Fruit fly (Drosophila melanogaster) whole organism, prepupa: ENCODE measurements around the gene CG9312.

Experiments used
- Blimp-1 ChIP-seq: fragments of 200-800 bp; sonication (Bioruptor generic); optimal IDR thresholded peaks from 3 replicates; lab custom pipeline; 2017; ENCODE audit warnings: missing biosample characterization, missing genetic modification characterization, mild to moderate bottlenecking, moderate library complexity, missing genetic modification reagents
- CG10631 ChIP-seq: fragments of 200-800 bp; sonication (Bioruptor generic); optimal IDR thresholded peaks from 2 replicates; lab custom pipeline; 2016; ENCODE audit warnings: missing biosample characterization, missing genetic modification characterization
- CG10669 ChIP-seq: fragments of 200-800 bp; sonication (Bioruptor generic); optimal IDR thresholded peaks from 3 replicates; lab custom pipeline; 2018; ENCODE audit warnings: missing biosample characterization, mild to moderate bottlenecking, missing genetic modification characterization, moderate library complexity
- CG11762 ChIP-seq: fragments of 200-800 bp; sonication (Bioruptor generic); optimal IDR thresholded peaks from 3 replicates; lab custom pipeline; 2016; ENCODE audit warnings: missing biosample characterization, missing genetic modification characterization; ENCODE audit not compliant: insufficient read depth
- CG11902 ChIP-seq: fragments of 200-800 bp; sonication (Bioruptor generic); optimal IDR thresholded peaks from 3 replicates; lab custom pipeline; 2016; ENCODE audit warnings: missing biosample characterization, missing genetic modification characterization
- CG15336 ChIP-seq: fragments of 200-800 bp; sonication (Bioruptor generic); IDR thresholded peaks from 2 replicates; pipeline ENCODE4 v1.3.6; 2022; ENCODE audit warnings: missing biosample characterization, missing genetic modification characterization
- CG16779 ChIP-seq: fragments of 200-800 bp; sonication (Bioruptor generic); optimal IDR thresholded peaks from 3 replicates; lab custom pipeline; 2017; ENCODE audit warnings: missing biosample characterization, mild to moderate bottlenecking, missing genetic modification characterization
- CG3032 ChIP-seq: fragments of 200-800 bp; optimal IDR thresholded peaks from 2 replicates; lab custom pipeline; 2019; ENCODE audit warnings: missing biosample characterization, mild to moderate bottlenecking, missing genetic modification characterization, moderate library complexity
- CG31627 ChIP-seq: fragments of 200-800 bp; sonication (Bioruptor generic); optimal IDR thresholded peaks from 3 replicates; lab custom pipeline; 2016; ENCODE audit warnings: missing biosample characterization, missing genetic modification characterization
- CG32006 ChIP-seq: fragments of 200-800 bp; sonication (Bioruptor generic); optimal IDR thresholded peaks from 3 replicates; lab custom pipeline; 2017; ENCODE audit warnings: missing biosample characterization, mild to moderate bottlenecking, missing genetic modification characterization
- CG3919 ChIP-seq: fragments of 200-800 bp; sonication (Bioruptor generic); optimal IDR thresholded peaks from 3 replicates; lab custom pipeline; 2016; ENCODE audit warnings: missing biosample characterization, missing genetic modification characterization
- CG4318 ChIP-seq: fragments of 200-800 bp; sonication (Bioruptor generic); optimal IDR thresholded peaks from 3 replicates; lab custom pipeline; 2017; ENCODE audit warnings: missing biosample characterization, mild to moderate bottlenecking, missing genetic modification characterization
- CG6163 ChIP-seq: fragments of 200-800 bp; sonication (Bioruptor generic); IDR thresholded peaks from 3 replicates; pipeline ENCODE4 v1.3.6; 2022; ENCODE audit warnings: missing biosample characterization, missing genetic modification characterization
- CG6276 ChIP-seq: fragments of 200-800 bp; sonication (Bioruptor generic); optimal IDR thresholded peaks from 2 replicates; lab custom pipeline; 2017; ENCODE audit warnings: missing biosample characterization, mild to moderate bottlenecking, missing genetic modification characterization
- CG6808 ChIP-seq: fragments of 200-800 bp; sonication (Bioruptor generic); optimal IDR thresholded peaks from 3 replicates; lab custom pipeline; 2017; ENCODE audit warnings: missing biosample characterization, missing genetic modification characterization, mild to moderate bottlenecking, moderate library complexity, missing genetic modification reagents
- CG6854 ChIP-seq: fragments of 200-800 bp; sonication (Bioruptor generic); optimal IDR thresholded peaks from 2 replicates; lab custom pipeline; 2017; ENCODE audit warnings: missing biosample characterization, mild to moderate bottlenecking, missing genetic modification characterization
- CG7368 ChIP-seq: fragments of 200-800 bp; sonication (Bioruptor generic); optimal IDR thresholded peaks from 3 replicates; lab custom pipeline; 2016; ENCODE audit warnings: missing biosample characterization, missing genetic modification characterization
- CG8119 ChIP-seq: fragments of 200-800 bp; sonication (Bioruptor generic); IDR thresholded peaks from 3 replicates; pipeline ENCODE4 v1.3.6; 2022; ENCODE audit warnings: missing biosample characterization, missing genetic modification characterization
- CG8319 ChIP-seq: fragments of 200-800 bp; sonication (Bioruptor generic); optimal IDR thresholded peaks from 3 replicates; lab custom pipeline; 2016; ENCODE audit warnings: missing biosample characterization, missing genetic modification characterization
- CG8632 ChIP-seq: fragments of 200-800 bp; sonication (Bioruptor generic); optimal IDR thresholded peaks from 3 replicates; lab custom pipeline; 2016; ENCODE audit warnings: missing biosample characterization, missing genetic modification characterization
- CG9139 ChIP-seq: fragments of 200-800 bp; sonication (Bioruptor generic); optimal IDR thresholded peaks from 3 replicates; lab custom pipeline; 2017; ENCODE audit warnings: missing biosample characterization, mild to moderate bottlenecking, missing genetic modification characterization
- Eip75B ChIP-seq: fragments of 200-800 bp; sonication (Bioruptor generic); optimal IDR thresholded peaks from 3 replicates; lab custom pipeline; 2016; ENCODE audit warnings: missing biosample characterization, missing genetic modification characterization
- Eip78C ChIP-seq: fragments of 200-800 bp; sonication (Bioruptor generic); peaks from one replicate; lab custom pipeline; 2016; ENCODE audit warnings: missing biosample characterization, missing genetic modification characterization
- Eip93F ChIP-seq: fragments of 200-800 bp; sonication (Bioruptor generic); optimal IDR thresholded peaks from 2 replicates; lab custom pipeline; 2016; ENCODE audit warnings: missing biosample characterization, mild to moderate bottlenecking, missing genetic modification characterization
- Ets21C ChIP-seq: fragments of 200-800 bp; sonication (Bioruptor generic); optimal IDR thresholded peaks from 3 replicates; lab custom pipeline; 2016; ENCODE audit warnings: missing biosample characterization, missing genetic modification characterization
- Ets96B ChIP-seq: fragments of 200-800 bp; optimal IDR thresholded peaks from 2 replicates; lab custom pipeline; 2019; ENCODE audit warnings: missing biosample characterization, mild to moderate bottlenecking, missing genetic modification characterization, moderate library complexity
- Gug ChIP-seq: fragments of 200-800 bp; sonication (Bioruptor generic); IDR thresholded peaks from 2 replicates; pipeline ENCODE4 v1.3.6; 2022; ENCODE audit warnings: missing biosample characterization, missing genetic modification characterization
- Hr38 ChIP-seq: sonication (Bioruptor generic); optimal IDR thresholded peaks from 2 replicates; lab custom pipeline; 2016; ENCODE audit warnings: missing biosample characterization, missing genetic modification characterization
- Lpt ChIP-seq: fragments of 200-800 bp; sonication (Bioruptor generic); optimal IDR thresholded peaks from 3 replicates; lab custom pipeline; 2016; ENCODE audit warnings: missing biosample characterization, missing genetic modification characterization
- Met ChIP-seq: fragments of 200-800 bp; sonication (Bioruptor generic); optimal IDR thresholded peaks from 3 replicates; lab custom pipeline; 2016; ENCODE audit warnings: missing biosample characterization, missing genetic modification characterization
- OdsH ChIP-seq: fragments of 200-800 bp; sonication (Bioruptor generic); optimal IDR thresholded peaks from 3 replicates; lab custom pipeline; 2016; ENCODE audit warnings: missing biosample characterization, missing genetic modification characterization
- Smox ChIP-seq: fragments of 200-800 bp; sonication (Bioruptor generic); optimal IDR thresholded peaks from 3 replicates; lab custom pipeline; 2016; ENCODE audit warnings: missing biosample characterization, missing genetic modification characterization
- Sox102F ChIP-seq: fragments of 200-800 bp; sonication (Bioruptor generic); optimal IDR thresholded peaks from 2 replicates; lab custom pipeline; 2016; ENCODE audit warnings: missing biosample characterization, mild to moderate bottlenecking, missing genetic modification characterization
- Sox14 ChIP-seq: fragments of 200-800 bp; sonication (Bioruptor generic); optimal IDR thresholded peaks from 3 replicates; lab custom pipeline; 2016; ENCODE audit warnings: missing biosample characterization, missing genetic modification characterization
- Sox15 ChIP-seq: fragments of 200-800 bp; sonication (Bioruptor generic); optimal IDR thresholded peaks from 3 replicates; lab custom pipeline; 2016; ENCODE audit warnings: missing biosample characterization, missing genetic modification characterization
- achi ChIP-seq: fragments of 200-800 bp; sonication (Bioruptor generic); optimal IDR thresholded peaks from 3 replicates; lab custom pipeline; 2016; ENCODE audit warnings: missing biosample characterization, missing genetic modification characterization
- cyc ChIP-seq: fragments of 200-800 bp; sonication (Bioruptor generic); optimal IDR thresholded peaks from 3 replicates; lab custom pipeline; 2016; ENCODE audit warnings: missing biosample characterization, missing genetic modification characterization
- dac ChIP-seq: fragments of 200-800 bp; sonication (Bioruptor generic); optimal IDR thresholded peaks from 2 replicates; lab custom pipeline; 2017; ENCODE audit warnings: missing biosample characterization, mild to moderate bottlenecking, missing genetic modification characterization
- dsx ChIP-seq: fragments of 200-800 bp; optimal IDR thresholded peaks from 3 replicates; lab custom pipeline; 2019; ENCODE audit warnings: missing biosample characterization, mild to moderate bottlenecking, missing genetic modification characterization, moderate library complexity; ENCODE audit not compliant: poor library complexity, severe bottlenecking
- eg ChIP-seq: fragments of 200-800 bp; sonication (Bioruptor generic); IDR thresholded peaks from 3 replicates; pipeline ENCODE4 v1.3.6; 2022; ENCODE audit warnings: missing biosample characterization, missing genetic modification characterization
- esn ChIP-seq: fragments of 200-800 bp; sonication (Bioruptor generic); optimal IDR thresholded peaks from 2 replicates; lab custom pipeline; 2016; ENCODE audit warnings: missing biosample characterization, mild to moderate bottlenecking, missing genetic modification characterization, moderate library complexity
- fd59A ChIP-seq: fragments of 200-800 bp; sonication (Bioruptor generic); optimal IDR thresholded peaks from 2 replicates; lab custom pipeline; 2017; ENCODE audit warnings: missing biosample characterization, mild to moderate bottlenecking, missing genetic modification characterization, missing genetic modification reagents
- fd85E ChIP-seq: fragments of 200-800 bp; sonication (Bioruptor generic); optimal IDR thresholded peaks from 3 replicates; lab custom pipeline; 2016; ENCODE audit warnings: missing biosample characterization, missing genetic modification characterization
- fkh ChIP-seq: fragments of 200-800 bp; sonication (Bioruptor generic); optimal IDR thresholded peaks from 3 replicates; lab custom pipeline; 2017; ENCODE audit warnings: missing biosample characterization, mild to moderate bottlenecking, missing genetic modification characterization, moderate library complexity
- lz ChIP-seq: fragments of 200-800 bp; sonication (Bioruptor generic); optimal IDR thresholded peaks from 3 replicates; lab custom pipeline; 2016; ENCODE audit warnings: missing biosample characterization, missing genetic modification characterization
- net ChIP-seq: fragments of 200-800 bp; sonication (Bioruptor generic); optimal IDR thresholded peaks from 3 replicates; lab custom pipeline; 2016; ENCODE audit warnings: missing biosample characterization, missing genetic modification characterization
- pdm3 ChIP-seq: fragments of 200-800 bp; sonication (Bioruptor generic); optimal IDR thresholded peaks from 3 replicates; lab custom pipeline; 2016; ENCODE audit warnings: missing biosample characterization, missing genetic modification characterization
- salr ChIP-seq, 2 experiments: fragments of 200-800 bp; sonication (Bioruptor generic); optimal IDR thresholded peaks; 3 replicates each; lab custom pipeline; 2016 to 2018; ENCODE audit warnings: missing biosample characterization in 2 of 2, missing genetic modification characterization in 2 of 2, mild to moderate bottlenecking in 1 of 2
- spab ChIP-seq: fragments of 200-800 bp; sonication (Bioruptor generic); optimal IDR thresholded peaks from 2 replicates; lab custom pipeline; 2017; ENCODE audit warnings: missing biosample characterization, mild to moderate bottlenecking, missing genetic modification characterization, missing genetic modification reagents
- ss ChIP-seq, 2 experiments: fragments of 200-800 bp; sonication (Bioruptor generic); optimal IDR thresholded peaks; 2 replicates in 1 of 2; 3 replicates in 1 of 2; lab custom pipeline; 2017 to 2018; ENCODE audit warnings: mild to moderate bottlenecking in 2 of 2, missing biosample characterization in 2 of 2, missing genetic modification characterization in 2 of 2, moderate library complexity in 1 of 2
- svp ChIP-seq: fragments of 200-800 bp; sonication (Bioruptor generic); peaks from one replicate; lab custom pipeline; 2016; ENCODE audit warnings: missing biosample characterization, missing genetic modification characterization
- topi ChIP-seq: fragments of 200-800 bp; sonication (Bioruptor generic); optimal IDR thresholded peaks from 3 replicates; lab custom pipeline; 2016; ENCODE audit warnings: missing biosample characterization, missing genetic modification characterization
- vri ChIP-seq: fragments of 200-800 bp; sonication (Bioruptor generic); optimal IDR thresholded peaks from 3 replicates; lab custom pipeline; 2016; ENCODE audit warnings: missing biosample characterization, mild to moderate bottlenecking, missing genetic modification characterization

CG9312 gene

DNA sequence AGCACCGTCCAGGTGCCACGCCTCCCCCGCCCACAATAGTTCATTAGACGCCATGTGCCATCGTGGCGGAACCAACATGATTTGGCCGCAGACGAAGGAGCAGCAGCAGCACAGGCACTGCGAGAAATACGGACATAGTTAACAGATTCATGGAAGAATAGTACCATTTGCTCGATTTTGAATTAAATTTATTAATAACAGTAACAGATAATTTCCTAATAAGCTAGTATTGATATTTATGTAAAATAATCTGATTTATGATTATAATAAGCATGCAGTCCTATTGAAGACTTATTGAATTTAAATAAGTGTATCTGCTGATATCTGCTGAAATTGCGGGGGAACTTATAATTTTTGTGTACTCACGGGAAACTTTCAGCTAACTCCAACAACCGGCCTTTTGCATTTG lies 31.7 kb downstream of the CG9312 start:
- TF ChIP-seq net (GFP tag; lab: Kevin White, UChicago) (peak; percentile 29), CG6276 (GFP tag; lab: Kevin White, UChicago) (peak; percentile 79), CG15336 (peak; percentile 81), Eip78C (peak; percentile 83), Blimp-1 (no peak), spab (GFP tag; lab: Kevin White, UChicago) (no peak), CG6854 (GFP tag; lab: Kevin White, UChicago) (no peak), achi (peak; percentile 32), CG4318 (peak; percentile 68), CG6163 (no peak; the same call in 2 of the 3 replicates), CG8119 (peak; percentile 82), CG7368 (GFP tag; lab: Kevin White, UChicago) (no peak), CG9139 (GFP tag; lab: Kevin White, UChicago) (no peak), OdsH (GFP tag; lab: Kevin White, UChicago) (peak; percentile 45), Sox102F (GFP tag; lab: Kevin White, UChicago) (no peak), Ets96B (no peak), dac (peak; percentile 54), Met (GFP tag; lab: Kevin White, UChicago) (no peak), CG6808 (no peak), Eip75B (no peak), CG16779 (no peak), CG8632 (GFP tag; lab: Kevin White, UChicago) (no peak), CG3919 (GFP tag; lab: Kevin White, UChicago) (peak; percentile 60), CG10669 (no peak), topi (GFP tag; lab: Kevin White, UChicago) (peak; percentile 25), pdm3 (GFP tag; lab: Kevin White, UChicago) (peak; percentile 38), fd85E (GFP tag; lab: Kevin White, UChicago) (no peak), Sox15 (GFP tag; lab: Kevin White, UChicago) (no peak), fkh (no peak), CG10631 (peak; percentile 45), lz (GFP tag; lab: Kevin White, UChicago) (no peak), cyc (GFP tag; lab: Kevin White, UChicago) (no peak), Smox (GFP tag; lab: Kevin White, UChicago) (no peak), Eip93F (GFP tag; lab: Kevin White, UChicago) (no peak), CG31627 (GFP tag; lab: Kevin White, UChicago) (peak; percentile 0), vri (GFP tag; lab: Kevin White, UChicago) (no peak), CG3032 (no peak), esn (GFP tag; lab: Kevin White, UChicago) (no peak), CG8319 (GFP tag; lab: Kevin White, UChicago) (no peak), Ets21C (GFP tag; lab: Kevin White, UChicago) (no peak), svp (GFP tag; lab: Kevin White, UChicago) (no peak), Lpt (peak; percentile 54), eg (peak; percentile 66), ss (GFP tag; optimal IDR thresholded peaks at IDR 0.05; lab: Kevin White, UChicago) (no peak), fd59A (GFP tag; lab: Kevin White, UChicago) (no peak), salr (GFP tag; optimal IDR thresholded peaks at IDR 0.05; lab: Kevin White, UChicago) (peak in 1 of 2 experiments; percentile 56), CG11762 (GFP tag; lab: Kevin White, UChicago) (peak; percentile 30), CG11902 (GFP tag; lab: Kevin White, UChicago) (no peak), Sox14 (GFP tag; lab: Kevin White, UChicago) (peak; percentile 20), Hr38 (no peak), CG32006 (GFP tag; lab: Kevin White, UChicago) (peak; percentile 86), Gug (peak; percentile 51), dsx (GFP tag; lab: Kevin White, UChicago) (no peak)
